Fruit fly (Drosophila melanogaster): ENCODE results near the gene CG33710.

CG33710 gene

DNA sequence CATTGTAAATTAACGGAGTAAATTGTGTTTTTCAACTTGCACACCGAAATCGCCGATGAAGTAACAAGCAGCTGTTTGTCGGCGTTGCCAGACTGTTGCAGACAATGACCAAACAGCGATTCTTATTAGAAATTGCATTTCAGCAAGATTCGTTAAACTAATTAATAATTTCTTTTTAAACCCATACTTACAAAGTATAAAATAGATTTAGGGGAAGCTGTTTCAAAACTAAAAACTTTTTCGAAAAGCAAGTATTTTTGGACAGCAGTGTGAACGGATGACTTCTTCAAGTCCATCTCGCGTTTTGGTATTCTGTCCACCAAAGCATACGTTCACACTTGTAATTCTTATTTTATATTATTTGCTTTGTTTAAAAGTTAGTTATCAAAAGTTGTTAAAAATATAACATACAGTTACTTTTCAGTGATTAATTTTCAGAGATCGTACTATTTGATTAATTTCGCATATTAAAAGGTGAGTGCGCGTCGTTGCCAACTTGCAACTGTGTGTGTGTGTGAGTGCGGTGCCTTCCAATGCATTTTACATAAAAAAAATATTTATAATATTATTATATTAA, 24.1 kb downstream of the CG33710 start, which contains the start of the genes CG8004 and RhoGDI (continued):
- TF ChIP-seq nmo (GFP tag; optimal IDR thresholded peaks at IDR 0.05) (peak; percentile 77), CG4282 (GFP tag; optimal IDR thresholded peaks at IDR 0.05) (peak; percentile 52), CG30020 (tag; optimal IDR thresholded peaks at IDR 0.05) (peak; percentile 85), sob (GFP tag; IDR thresholded peaks at IDR 0.05) (peak; percentile 59), ham (GFP tag; IDR thresholded peaks at IDR 0.05) (no peak), Blimp-1 (GFP tag; optimal IDR thresholded peaks at IDR 0.05) (peak; percentile 60), jing (GFP tag; optimal IDR thresholded peaks at IDR 0.05) (no peak), CG10147 (GFP tag; optimal IDR thresholded peaks at IDR 0.05) (peak; percentile 18), D (optimal IDR thresholded peaks at IDR 0.05) (no peak), D (GFP tag; optimal IDR thresholded peaks at IDR 0.05) (no peak), Gsc (GFP tag; IDR thresholded peaks at IDR 0.05) (no peak), CG10543 (GFP tag; optimal IDR thresholded peaks at IDR 0.05) (peak; percentile 7), trh (GFP tag; optimal IDR thresholded peaks at IDR 0.05) (peak; percentile 35), CHES-1-like (GFP tag; optimal IDR thresholded peaks at IDR 0.05) (peak; percentile 52), insv (GFP tag; optimal IDR thresholded peaks at IDR 0.05) (peak; percentile 75 to 95), Elba2 (GFP tag; optimal IDR thresholded peaks at IDR 0.05) (peak; percentile 94), ara (GFP tag; IDR thresholded peaks at IDR 0.05) (no peak), Optix (GFP tag; IDR thresholded peaks at IDR 0.05) (no peak), CG12155 (GFP tag; optimal IDR thresholded peaks at IDR 0.05) (peak; percentile 51), CG5953 (GFP tag; IDR thresholded peaks at IDR 0.05) (peak; percentile 50; the same call in 1 of the 2 replicates), prd (optimal IDR thresholded peaks at IDR 0.05) (no peak), prd (GFP tag; IDR thresholded peaks at IDR 0.05) (peak; percentile 74), scrt (GFP tag; optimal IDR thresholded peaks at IDR 0.05) (peak; percentile 4), CG14014 (GFP tag; IDR thresholded peaks at IDR 0.05) (peak; percentile 59), CG8359 (GFP tag; optimal IDR thresholded peaks at IDR 0.05; ENCODE audit: borderline replicate concordance) (peak; percentile 10), gro (GFP tag; optimal IDR thresholded peaks at IDR 0.05) (peak; percentile 62), Camta (GFP tag; optimal IDR thresholded peaks at IDR 0.05) (peak; percentile 70), CG10274 (GFP tag; optimal IDR thresholded peaks at IDR 0.05) (no peak), hth (optimal IDR thresholded peaks at IDR 0.05) (no peak), gem (tag; optimal IDR thresholded peaks at IDR 0.05) (peak; percentile 81), CG5180 (GFP tag; optimal IDR thresholded peaks at IDR 0.05) (no peak), h (optimal IDR thresholded peaks at IDR 0.05) (no peak), Xrp1 (GFP tag; IDR thresholded peaks at IDR 0.05) (peak; percentile 67), cato (GFP tag; optimal IDR thresholded peaks at IDR 0.05; ENCODE audit: borderline replicate concordance) (peak; percentile 40), Rfx (GFP tag; IDR thresholded peaks at IDR 0.05) (peak; percentile 72), CG2129 (GFP tag; IDR thresholded peaks at IDR 0.05; ENCODE audit: partially characterized antibody) (no peak), seq (GFP tag; IDR thresholded peaks at IDR 0.05) (no peak), chinmo (GFP tag; IDR thresholded peaks at IDR 0.05; ENCODE audit: partially characterized antibody) (no peak), Neu2 (GFP tag; optimal IDR thresholded peaks at IDR 0.05; ENCODE audit: borderline replicate concordance) (no peak), Mrtf (GFP tag; IDR thresholded peaks at IDR 0.05) (no peak), CG18262 (tag; optimal IDR thresholded peaks at IDR 0.05) (peak; percentile 50), CG31388 (GFP tag; optimal IDR thresholded peaks at IDR 0.05) (no peak), CG8944 (GFP tag; optimal IDR thresholded peaks at IDR 0.05) (peak; percentile 45), CG3163 (GFP tag; optimal IDR thresholded peaks at IDR 0.05) (peak; percentile 11), Hsf (GFP tag; optimal IDR thresholded peaks at IDR 0.05) (peak; percentile 80), mam (GFP tag; optimal IDR thresholded peaks at IDR 0.05) (peak; percentile 66), slp2 (GFP tag; optimal IDR thresholded peaks at IDR 0.05) (peak; percentile 51), sna (GFP tag; IDR thresholded peaks at IDR 0.05; ENCODE audit: partially characterized antibody) (0 out of 2 replicates have a peak, but pooled peaks have one; percentile 29), CG7556 (GFP tag; optimal IDR thresholded peaks at IDR 0.05) (peak; percentile 14), CG17612 (GFP tag; IDR thresholded peaks at IDR 0.05) (no peak), CG10462 (GFP tag; optimal IDR thresholded peaks at IDR 0.05) (peak; percentile 28), CG9609 (GFP tag; optimal IDR thresholded peaks at IDR 0.05) (peak; percentile 60)

Data from whole organism, embryonic.